Fruit fly (Drosophila melanogaster) whole organism, prepupa: ENCODE measurements around the gene S6kII.

Source experiments
- Gug ChIP-seq: fragments of 200-800 bp; sonication (Bioruptor generic); IDR thresholded peaks from 2 replicates; pipeline ENCODE4 v1.3.6; 2022; ENCODE audit warnings: missing biosample characterization, missing genetic modification characterization
- Sox102F ChIP-seq: fragments of 200-800 bp; sonication (Bioruptor generic); optimal IDR thresholded peaks from 2 replicates; lab custom pipeline; 2016; ENCODE audit warnings: missing biosample characterization, mild to moderate bottlenecking, missing genetic modification characterization
- Sox14 ChIP-seq: fragments of 200-800 bp; sonication (Bioruptor generic); optimal IDR thresholded peaks from 3 replicates; lab custom pipeline; 2016; ENCODE audit warnings: missing biosample characterization, missing genetic modification characterization
- eg ChIP-seq: fragments of 200-800 bp; sonication (Bioruptor generic); IDR thresholded peaks from 3 replicates; pipeline ENCODE4 v1.3.6; 2022; ENCODE audit warnings: missing biosample characterization, missing genetic modification characterization
- vri ChIP-seq: fragments of 200-800 bp; sonication (Bioruptor generic); optimal IDR thresholded peaks from 3 replicates; lab custom pipeline; 2016; ENCODE audit warnings: missing biosample characterization, mild to moderate bottlenecking, missing genetic modification characterization

- TF ChIP-seq eg (GFP tag; lab: Robert Waterston, UW) (0 out of 3 replicates have a peak, but pooled peaks have one; percentile 8), Gug (GFP tag; lab: Robert Waterston, UW) (peak; percentile 19; the same call in 1 of the 2 replicates), vri (peak; percentile 71), Sox102F (GFP tag; lab: Kevin White, UChicago) (peak; percentile 32), Sox14 (GFP tag; lab: Kevin White, UChicago) (no peak)
Measured at dm6 chrX:22491028-22491769, 38.6 kb upstream of the S6kII start.
